Fruit fly (Drosophila melanogaster): ENCODE data around the gene Iml1.

DNA sequence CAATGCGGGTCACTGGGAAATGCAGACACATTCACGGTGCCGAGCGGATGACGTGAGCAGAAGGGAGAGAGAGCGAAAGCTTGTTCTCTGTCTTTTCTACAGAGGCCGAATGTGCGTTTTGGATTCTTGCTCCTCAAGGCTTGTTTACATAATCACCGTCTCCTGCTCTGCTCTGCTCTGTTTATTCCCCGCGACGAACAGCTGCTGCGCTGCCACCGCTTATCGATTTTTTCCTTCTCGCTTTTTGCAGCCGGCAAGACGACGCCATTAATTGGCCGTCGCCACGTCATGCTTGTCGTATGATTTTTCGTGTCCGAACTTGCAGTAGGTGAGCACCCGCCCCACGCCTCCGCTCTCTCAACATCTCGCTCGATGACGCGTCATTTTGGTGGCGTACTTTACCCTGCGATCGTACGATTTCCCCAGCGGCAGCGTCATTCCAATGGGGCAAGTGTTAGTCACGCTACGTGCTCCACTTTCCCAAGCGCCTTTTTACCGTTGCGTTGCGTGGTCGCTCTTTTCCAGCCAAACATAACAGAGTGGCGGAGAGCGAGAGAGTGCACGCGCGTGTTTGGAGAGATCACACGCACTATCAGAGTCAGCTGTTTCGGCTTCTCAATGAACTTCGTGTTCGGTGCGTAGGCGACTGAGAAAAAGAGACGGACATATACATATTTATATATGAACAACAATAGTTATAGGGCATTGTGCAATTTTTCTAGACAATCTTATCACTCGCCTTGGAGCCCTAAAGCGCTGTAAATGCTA lies 12.7 kb upstream of the Iml1 start:
- TF ChIP-seq Sin3A (optimal IDR thresholded peaks at IDR 0.05): no peak
- TF ChIP-seq insv (optimal IDR thresholded peaks at IDR 0.05): no peak
- TF ChIP-seq Myc (optimal IDR thresholded peaks at IDR 0.05): no peak
- TF ChIP-seq psq (optimal IDR thresholded peaks at IDR 0.05): no peak

All from Kc167 (cell line).